Fruit fly (Drosophila melanogaster): ENCODE measurements around the gene Psa.

- no peak for TF ChIP-seq h (optimal IDR thresholded peaks at IDR 0.05)
- TF ChIP-seq psq (optimal IDR thresholded peaks at IDR 0.05): no peak
- TF ChIP-seq Myc (optimal IDR thresholded peaks at IDR 0.05): no peak
- TF ChIP-seq ttk (optimal IDR thresholded peaks at IDR 0.05): no peak
Measured at dm6 chr3L:1518715-1519603, 16.3 kb downstream of the Psa start.
